Fruit fly (Drosophila melanogaster) whole organism: ENCODE data around the gene ntc.

Experiments used
- CG8478 ChIP-seq: fragments of >200 bp; optimal IDR thresholded peaks from 2 replicates; lab custom pipeline; 2018; ENCODE audit warnings: inconsistent platforms
- Dll ChIP-seq: fragments of >200 bp; optimal IDR thresholded peaks from 2 replicates; lab custom pipeline; 2017
- EcR ChIP-seq, 2 experiments: fragments of >200 bp; optimal IDR thresholded peaks; 2 replicates each; lab custom pipeline; 2017; ENCODE audit warnings: missing biosample characterization in 2 of 2, missing genetic modification characterization in 2 of 2, missing genetic modification reagents in 2 of 2
- pan ChIP-seq: fragments of >200 bp; optimal IDR thresholded peaks from 2 replicates; lab custom pipeline; 2017
- psq ChIP-seq: fragments of >200 bp; optimal IDR thresholded peaks from 2 replicates; lab custom pipeline; 2017

dm6 chr3L:3824790-3825484 lies 18.7 kb upstream of the ntc start, which contains the start of gene Rdh:
- TF ChIP-seq EcR (GFP tag; optimal IDR thresholded peaks at IDR 0.05; lab: Kevin White, UChicago) (no peak), psq (lab: Kevin White, UChicago) (no peak), CG8478 (lab: Kevin White, UChicago) (no peak), pan (no peak), Dll (lab: Kevin White, UChicago) (no peak)
